Worm (Caenorhabditis elegans) whole organism, L1 larva: ENCODE results near the gene Y69E1A.8.

Experiments
- F16B12.6 ChIP-seq: fragments of 150-350 bp; optimal IDR thresholded peaks from 2 replicates; lab custom pipeline; 2014; ENCODE audit warnings: missing biosample characterization, missing genetic modification characterization
- aha-1 ChIP-seq: fragments of 150-350 bp; optimal IDR thresholded peaks from 2 replicates; lab custom pipeline; 2014; ENCODE audit warnings: missing biosample characterization, missing genetic modification characterization
- alr-1 ChIP-seq: fragments of 200-800 bp; sonication (Bioruptor generic); optimal IDR thresholded peaks from 2 replicates; lab custom pipeline; 2018; ENCODE audit warnings: borderline replicate concordance, mild to moderate bottlenecking, missing genetic modification characterization, missing compliant biosample characterization
- aly-2 ChIP-seq: fragments of 150-350 bp; optimal IDR thresholded peaks from 2 replicates; lab custom pipeline; 2014; ENCODE audit warnings: missing biosample characterization, missing genetic modification characterization
- fos-1 ChIP-seq: fragments of 150-350 bp; optimal IDR thresholded peaks from 2 replicates; lab custom pipeline; 2014; ENCODE audit warnings: missing biosample characterization, missing genetic modification characterization
- lin-35 ChIP-seq, 2 experiments: fragments of 150-350 bp; optimal IDR thresholded peaks; 2 replicates each; lab custom pipeline; 2014; ENCODE audit warnings: missing biosample characterization in 2 of 2, missing genetic modification characterization in 2 of 2, missing genetic modification reagents in 2 of 2
- nhr-11 ChIP-seq: fragments of 150-350 bp; optimal IDR thresholded peaks from 2 replicates; lab custom pipeline; 2014; ENCODE audit warnings: missing biosample characterization, missing genetic modification characterization
- nhr-237 ChIP-seq: fragments of 150-350 bp; optimal IDR thresholded peaks from 2 replicates; lab custom pipeline; 2014; ENCODE audit warnings: missing biosample characterization, missing genetic modification characterization
- tbx-2 ChIP-seq: sonication (generic microtip); optimal IDR thresholded peaks from 2 replicates; lab custom pipeline; 2016; ENCODE audit warnings: missing genetic modification characterization, missing compliant biosample characterization
- zag-1 ChIP-seq: fragments of 150-350 bp; optimal IDR thresholded peaks from 2 replicates; lab custom pipeline; 2014; ENCODE audit warnings: missing biosample characterization, missing genetic modification characterization

DNA sequence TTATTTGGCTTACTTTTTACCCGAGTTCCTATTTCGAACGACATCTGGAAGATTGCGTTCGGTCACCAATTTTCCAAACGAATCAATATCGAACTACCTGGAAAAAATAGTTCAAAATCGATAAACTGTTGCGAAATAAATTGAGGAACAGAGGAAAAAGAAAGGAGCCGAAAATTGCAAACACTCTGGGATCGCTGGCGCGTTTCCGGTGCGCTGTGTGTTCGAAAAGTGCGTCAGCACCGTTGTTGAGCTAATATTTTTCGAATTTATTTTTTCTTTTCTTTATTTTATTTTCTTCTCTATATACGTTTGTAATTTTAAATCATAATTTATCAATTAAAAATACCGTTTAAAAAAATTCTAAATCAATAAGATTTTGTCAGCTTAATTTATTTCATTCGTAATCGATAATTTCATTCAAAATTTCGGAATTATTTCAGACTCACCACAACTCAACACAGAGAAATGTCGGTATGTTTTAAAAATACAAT, 33.3 kb upstream of the Y69E1A.8 start, which contains the start of the genes dnc-1 and lsm-7:
- TF ChIP-seq nhr-11 (no peak), tbx-2 (peak; percentile 62), aha-1 (tag; lab: Kevin White, UChicago) (no peak), aly-2 (tag; lab: Kevin White, UChicago) (no peak), fos-1 (tag; lab: Kevin White, UChicago) (peak; percentile 45), nhr-237 (tag; lab: Kevin White, UChicago) (no peak), F16B12.6 (peak; percentile 39), zag-1 (tag; lab: Kevin White, UChicago) (no peak), lin-35 (GFP tag; optimal IDR thresholded peaks at IDR 0.05; lab: Kevin White, UChicago) (peak; percentile 76 to 82), alr-1 (tag; lab: Kevin White, UChicago) (no peak)
